Worm (Caenorhabditis elegans) whole organism, L1 larva: ENCODE results near the gene fkb-1.

Experiments used
- C04F5.9 ChIP-seq: sonication (generic microtip); optimal IDR thresholded peaks from 2 replicates; lab custom pipeline; 2016; ENCODE audit warnings: missing genetic modification characterization, missing compliant biosample characterization
- C34B4.2 ChIP-seq: sonication (generic microtip); optimal IDR thresholded peaks from 2 replicates; lab custom pipeline; 2017; ENCODE audit warnings: mild to moderate bottlenecking, missing genetic modification characterization, missing compliant biosample characterization
- F16B12.6 ChIP-seq: fragments of 150-350 bp; optimal IDR thresholded peaks from 2 replicates; lab custom pipeline; 2014; ENCODE audit warnings: missing biosample characterization, missing genetic modification characterization
- Y116A8C.19 ChIP-seq: sonication (generic microtip); optimal IDR thresholded peaks from 2 replicates; lab custom pipeline; 2016; ENCODE audit warnings: missing compliant biosample characterization, missing genetic modification characterization, borderline replicate concordance
- aha-1 ChIP-seq: fragments of 150-350 bp; optimal IDR thresholded peaks from 2 replicates; lab custom pipeline; 2014; ENCODE audit warnings: missing biosample characterization, missing genetic modification characterization
- alr-1 ChIP-seq: fragments of 200-800 bp; sonication (Bioruptor generic); optimal IDR thresholded peaks from 2 replicates; lab custom pipeline; 2018; ENCODE audit warnings: borderline replicate concordance, mild to moderate bottlenecking, missing genetic modification characterization, missing compliant biosample characterization
- ceh-63 ChIP-seq: fragments of 200-800 bp; sonication (Bioruptor generic); optimal IDR thresholded peaks from 2 replicates; lab custom pipeline; 2018; ENCODE audit warnings: mild to moderate bottlenecking, missing genetic modification characterization, missing compliant biosample characterization
- ceh-8 ChIP-seq: fragments of 200-800 bp; sonication (Bioruptor generic); optimal IDR thresholded peaks from 2 replicates; lab custom pipeline; 2018; ENCODE audit warnings: mild to moderate bottlenecking, missing genetic modification characterization, moderate library complexity, missing compliant biosample characterization
- ceh-82 ChIP-seq, 3 experiments: fragments of 150-350 bp in 1 of 3; sonication (generic microtip) in 2 of 3; optimal IDR thresholded peaks; 2 replicates each; lab custom pipeline; 2014 to 2017; ENCODE audit warnings: missing biosample characterization in 3 of 3, missing genetic modification characterization in 3 of 3
- ceh-88 ChIP-seq: fragments of 200-800 bp; sonication (Bioruptor generic); IDR thresholded peaks from 2 replicates; pipeline ENCODE4 v1.3.6; 2022; ENCODE audit warnings: missing genetic modification characterization, missing compliant biosample characterization
- dpl-1 ChIP-seq, 3 experiments: fragments of 150-350 bp in 2 of 3; sonication (generic microtip) in 1 of 3; optimal IDR thresholded peaks; 2 replicates each; lab custom pipeline; 2014 to 2017; ENCODE audit warnings: missing biosample characterization in 3 of 3, missing genetic modification characterization in 3 of 3, missing genetic modification reagents in 3 of 3
- dsc-1 ChIP-seq: sonication (generic microtip); optimal IDR thresholded peaks from 2 replicates; lab custom pipeline; 2016; ENCODE audit warnings: mild to moderate bottlenecking, missing genetic modification characterization, missing compliant biosample characterization
- efl-1 ChIP-seq, 4 experiments: fragments of 150-350 bp; optimal IDR thresholded peaks in 3 of 4; peaks in 1 of 4; 1 replicate in 1 of 4; 2 replicates in 3 of 4; lab custom pipeline; 2014; ENCODE audit warnings: missing biosample characterization in 2 of 4, missing genetic modification characterization in 2 of 4, missing genetic modification reagents in 2 of 4
- egl-13 ChIP-seq: sonication (generic microtip); optimal IDR thresholded peaks from 2 replicates; lab custom pipeline; 2016; ENCODE audit warnings: missing genotype, missing genetic modification reagents, missing genetic modification characterization, missing compliant biosample characterization
- elt-2 ChIP-seq: sonication (generic microtip); optimal IDR thresholded peaks from 2 replicates; lab custom pipeline; 2016; ENCODE audit warnings: missing genetic modification characterization, mild to moderate bottlenecking, inconsistent platforms, missing compliant biosample characterization, missing genetic modification reagents
- elt-3 ChIP-seq, 6 experiments: fragments of 150-350 bp in 1 of 6; sonication (generic microtip); optimal IDR thresholded peaks; 2 replicates each; lab custom pipeline; 2017 to 2018; ENCODE audit warnings: missing biosample characterization in 6 of 6, missing genetic modification characterization in 6 of 6, inconsistent platforms in 1 of 6
- ets-5 ChIP-seq: fragments of 200-800 bp; sonication (Bioruptor generic); IDR thresholded peaks from 2 replicates; pipeline ENCODE4 v1.3.6; 2022; ENCODE audit warnings: missing genetic modification characterization, missing compliant biosample characterization
- fkh-10 ChIP-seq: sonication (generic microtip); optimal IDR thresholded peaks from 2 replicates; lab custom pipeline; 2017; ENCODE audit warnings: missing biosample characterization, missing genetic modification reagents, missing genetic modification characterization
- fkh-4 ChIP-seq: sonication (generic microtip); optimal IDR thresholded peaks from 2 replicates; lab custom pipeline; 2016; ENCODE audit warnings: missing compliant biosample characterization, missing genetic modification characterization, borderline replicate concordance
- fos-1 ChIP-seq: fragments of 150-350 bp; optimal IDR thresholded peaks from 2 replicates; lab custom pipeline; 2014; ENCODE audit warnings: missing biosample characterization, missing genetic modification characterization
- hpl-2 ChIP-seq: fragments of 150-350 bp; optimal IDR thresholded peaks from 2 replicates; lab custom pipeline; 2014; ENCODE audit warnings: missing biosample characterization, missing genetic modification reagents, missing genetic modification characterization
- isw-1 ChIP-seq: fragments of 200-800 bp; sonication (Bioruptor generic); IDR thresholded peaks from 2 replicates; pipeline ENCODE4 v1.3.6; 2022; ENCODE audit warnings: missing genetic modification characterization, missing compliant biosample characterization
- jun-1 ChIP-seq: fragments of 150-350 bp; optimal IDR thresholded peaks from 2 replicates; lab custom pipeline; 2014; ENCODE audit warnings: missing biosample characterization, missing genetic modification reagents, missing genetic modification characterization
- lin-14 ChIP-seq: fragments of 200-800 bp; sonication (Bioruptor generic); optimal IDR thresholded peaks from 2 replicates; lab custom pipeline; 2018; ENCODE audit warnings: mild to moderate bottlenecking, missing genetic modification characterization, moderate library complexity, missing compliant biosample characterization
- lin-15B ChIP-seq: fragments of 150-350 bp; sonication (generic microtip); optimal IDR thresholded peaks from 3 replicates; lab custom pipeline; 2014; ENCODE audit warnings: missing biosample characterization, missing genetic modification characterization
- lin-39 ChIP-seq: fragments of 150-350 bp; optimal IDR thresholded peaks from 2 replicates; lab custom pipeline; 2014; ENCODE audit warnings: missing biosample characterization, missing genetic modification reagents, missing genetic modification characterization
- lir-3 ChIP-seq: sonication (generic microtip); optimal IDR thresholded peaks from 2 replicates; lab custom pipeline; 2016; ENCODE audit warnings: mild to moderate bottlenecking, missing genetic modification characterization, moderate library complexity, missing compliant biosample characterization; ENCODE audit not compliant: poor library complexity
- lsy-2 ChIP-seq, 2 experiments: fragments of 150-350 bp; optimal IDR thresholded peaks; 2 replicates each; lab custom pipeline; 2014; ENCODE audit warnings: missing biosample characterization in 2 of 2, missing genetic modification characterization in 2 of 2
- mab-9 ChIP-seq: fragments of 200-800 bp; sonication (Bioruptor generic); IDR thresholded peaks from 2 replicates; pipeline ENCODE4 v1.3.6; 2022; ENCODE audit warnings: missing genetic modification reagents, missing genetic modification characterization, missing compliant biosample characterization
- mep-1 ChIP-seq: fragments of 150-350 bp; optimal IDR thresholded peaks from 2 replicates; lab custom pipeline; 2014; ENCODE audit warnings: missing biosample characterization, missing genetic modification characterization
- nhr-12 ChIP-seq: sonication (generic microtip); optimal IDR thresholded peaks from 2 replicates; lab custom pipeline; 2017; ENCODE audit warnings: missing biosample characterization, missing genetic modification characterization
- nhr-20 ChIP-seq: sonication (generic microtip); optimal IDR thresholded peaks from 2 replicates; lab custom pipeline; 2016; ENCODE audit warnings: mild to moderate bottlenecking, missing genetic modification characterization, missing compliant biosample characterization
- nhr-237 ChIP-seq: fragments of 150-350 bp; optimal IDR thresholded peaks from 2 replicates; lab custom pipeline; 2014; ENCODE audit warnings: missing biosample characterization, missing genetic modification characterization
- nhr-28 ChIP-seq: fragments of 150-350 bp; optimal IDR thresholded peaks from 2 replicates; lab custom pipeline; 2014; ENCODE audit warnings: missing biosample characterization, missing genetic modification characterization
- nhr-47 ChIP-seq: sonication (generic microtip); optimal IDR thresholded peaks from 2 replicates; lab custom pipeline; 2016; ENCODE audit warnings: mild to moderate bottlenecking, missing genetic modification characterization, moderate library complexity, missing compliant biosample characterization
- nhr-71 ChIP-seq: sonication (generic microtip); optimal IDR thresholded peaks from 2 replicates; lab custom pipeline; 2016; ENCODE audit warnings: mild to moderate bottlenecking, missing genetic modification characterization, moderate library complexity, missing compliant biosample characterization
- nhr-84 ChIP-seq: sonication (generic microtip); optimal IDR thresholded peaks from 2 replicates; lab custom pipeline; 2017; ENCODE audit warnings: missing biosample characterization, missing genetic modification characterization
- nhr-85 ChIP-seq: sonication (generic microtip); peaks from one replicate; lab custom pipeline; 2016; ENCODE audit warnings: missing genetic modification characterization, inconsistent platforms, missing compliant biosample characterization
- nhr-90 ChIP-seq: sonication (generic microtip); optimal IDR thresholded peaks from 2 replicates; lab custom pipeline; 2016; ENCODE audit warnings: mild to moderate bottlenecking, missing genetic modification characterization, missing compliant biosample characterization; ENCODE audit not compliant: poor library complexity
- pag-3 ChIP-seq: sonication (generic microtip); optimal IDR thresholded peaks from 2 replicates; lab custom pipeline; 2017; ENCODE audit warnings: missing genetic modification characterization, mild to moderate bottlenecking, missing compliant biosample characterization, antibody characterized with exemption, borderline replicate concordance; ENCODE audit not compliant: insufficient read depth
- skn-1 ChIP-seq: fragments of 150-350 bp; optimal IDR thresholded peaks from 2 replicates; lab custom pipeline; 2014; ENCODE audit warnings: missing biosample characterization, missing genetic modification characterization
- snu-23 ChIP-seq: sonication (generic microtip); optimal IDR thresholded peaks from 2 replicates; lab custom pipeline; 2016; ENCODE audit warnings: missing genetic modification characterization, missing compliant biosample characterization
- sox-4 ChIP-seq: sonication (generic microtip); optimal IDR thresholded peaks from 2 replicates; lab custom pipeline; 2016; ENCODE audit warnings: missing genetic modification characterization, missing compliant biosample characterization
- swsn-7 ChIP-seq: sonication (generic microtip); optimal IDR thresholded peaks from 2 replicates; lab custom pipeline; 2016; ENCODE audit warnings: missing genetic modification characterization, missing compliant biosample characterization
- tbx-2 ChIP-seq: sonication (generic microtip); optimal IDR thresholded peaks from 2 replicates; lab custom pipeline; 2016; ENCODE audit warnings: missing genetic modification characterization, missing compliant biosample characterization
- unc-62 ChIP-seq: fragments of 150-350 bp; optimal IDR thresholded peaks from 2 replicates; lab custom pipeline; 2014; ENCODE audit warnings: missing biosample characterization, missing genetic modification reagents, missing genetic modification characterization
- unc-86 ChIP-seq: sonication (generic microtip); optimal IDR thresholded peaks from 2 replicates; lab custom pipeline; 2016; ENCODE audit warnings: missing genetic modification characterization, missing compliant biosample characterization
- vab-15 ChIP-seq: sonication (generic microtip); optimal IDR thresholded peaks from 2 replicates; lab custom pipeline; 2017; ENCODE audit warnings: missing genotype, mild to moderate bottlenecking, missing genetic modification characterization, missing compliant biosample characterization
- zag-1 ChIP-seq: fragments of 150-350 bp; optimal IDR thresholded peaks from 2 replicates; lab custom pipeline; 2014; ENCODE audit warnings: missing biosample characterization, missing genetic modification characterization
- zip-4 ChIP-seq: fragments of 200-800 bp; sonication (Bioruptor generic); optimal IDR thresholded peaks from 2 replicates; lab custom pipeline; 2018; ENCODE audit warnings: mild to moderate bottlenecking, missing genetic modification characterization, moderate library complexity, missing compliant biosample characterization

Gene fkb-1

ce11 chrIV:11004273-11004672 is 32.1 kb upstream of the fkb-1 start, which contains the start of gene F13H10.1:
TSS of gene F13H10.1 (plus strand) at chrIV:11004573.
- TF ChIP-seq nhr-47 (no peak), efl-1 (optimal IDR thresholded peaks at IDR 0.05; lab: Kevin White, UChicago) (no peak), efl-1 (GFP tag; optimal IDR thresholded peaks at IDR 0.05 in 1 of 2; lab: Kevin White, UChicago) (peak in 1 of 2 experiments; percentile 89)

ce11 chrIV:11006383-11006782 is 30.0 kb upstream of the fkb-1 start:
- TF ChIP-seq lir-3 (tag; lab: Kevin White, UChicago) (no peak), sox-4 (tag; lab: Kevin White, UChicago) (no peak), fkh-10 (GFP tag; lab: Kevin White, UChicago) (no peak), jun-1 (tag; lab: Kevin White, UChicago) (no peak), skn-1 (tag; lab: Kevin White, UChicago) (peak; percentile 63), unc-62 (GFP tag; lab: Kevin White, UChicago) (no peak), egl-13 (tag; lab: Kevin White, UChicago) (no peak), ceh-82 (tag; optimal IDR thresholded peaks at IDR 0.05; lab: Kevin White, UChicago) (no peak), C04F5.9 (no peak), mep-1 (tag; lab: Kevin White, UChicago) (no peak), mab-9 (GFP tag; lab: Robert Waterston, UW) (no peak), C34B4.2 (tag; lab: Kevin White, UChicago) (no peak), efl-1 (optimal IDR thresholded peaks at IDR 0.05; lab: Kevin White, UChicago) (no peak), efl-1 (GFP tag; optimal IDR thresholded peaks at IDR 0.05 in 1 of 2; lab: Kevin White, UChicago) (no peak), ceh-88 (no peak), lin-14 (GFP tag; lab: Kevin White, UChicago) (peak; percentile 44), ets-5 (no peak), nhr-47 (no peak), Y116A8C.19 (no peak), ceh-63 (no peak), zip-4 (GFP tag; lab: Kevin White, UChicago) (peak; percentile 60), unc-86 (tag; lab: Kevin White, UChicago) (no peak), nhr-20 (no peak), aha-1 (tag; lab: Kevin White, UChicago) (no peak), tbx-2 (tag; lab: Kevin White, UChicago) (no peak), pag-3 (no peak), hpl-2 (GFP tag; lab: Kevin White, UChicago) (no peak), zag-1 (no peak), fkh-4 (tag; lab: Kevin White, UChicago) (no peak), nhr-71 (tag; lab: Kevin White, UChicago) (peak; percentile 50), lin-39 (tag; lab: Kevin White, UChicago) (no peak), nhr-90 (tag; lab: Kevin White, UChicago) (no peak), elt-3 (tag; optimal IDR thresholded peaks at IDR 0.05; lab: Kevin White, UChicago) (no peak), ceh-8 (GFP tag; lab: Kevin White, UChicago) (no peak), dsc-1 (tag; lab: Kevin White, UChicago) (no peak), lsy-2 (tag; optimal IDR thresholded peaks at IDR 0.05; lab: Kevin White, UChicago) (peak in 1 of 2 experiments; percentile 9), lin-15B (no peak), dpl-1 (GFP tag; optimal IDR thresholded peaks at IDR 0.05; lab: Kevin White, UChicago) (no peak), vab-15 (tag; lab: Kevin White, UChicago) (no peak), nhr-84 (tag; lab: Kevin White, UChicago) (no peak), elt-2 (tag; lab: Kevin White, UChicago) (no peak), fos-1 (tag; lab: Kevin White, UChicago) (no peak), nhr-237 (no peak), nhr-28 (tag; lab: Kevin White, UChicago) (no peak), nhr-85 (tag; lab: Kevin White, UChicago) (peak; percentile 6), F16B12.6 (tag; lab: Kevin White, UChicago) (no peak), nhr-12 (tag; lab: Kevin White, UChicago) (no peak), swsn-7 (tag; lab: Kevin White, UChicago) (no peak), alr-1 (tag; lab: Kevin White, UChicago) (no peak), snu-23 (GFP tag; lab: Kevin White, UChicago) (no peak), isw-1 (0 out of 2 replicates have a peak, but pooled peaks have one; percentile 3)
